Fruit fly (Drosophila melanogaster) whole organism, embryonic: Measurements from ENCODE around the gene RSG7.

Experiments used
- Bgb ChIP-seq: fragments of 200-800 bp; sonication (Bioruptor generic); IDR thresholded peaks from 2 replicates; pipeline ENCODE4 v1.3.6; 2022; ENCODE audit warnings: missing biosample characterization, missing genetic modification characterization; ENCODE audit not compliant: partially characterized antibody
- Bteb2 ChIP-seq: fragments of 200-800 bp; sonication (Bioruptor generic); optimal IDR thresholded peaks from 2 replicates; lab custom pipeline; 2016; ENCODE audit warnings: missing biosample characterization, missing genetic modification characterization
- C15 ChIP-seq: fragments of 200-800 bp; sonication (Bioruptor generic); IDR thresholded peaks from 3 replicates; pipeline ENCODE4 v1.3.6; 2022; ENCODE audit warnings: missing biosample characterization, missing genetic modification characterization
- CG10366 ChIP-seq: fragments of 200-800 bp; sonication (Bioruptor generic); IDR thresholded peaks from 2 replicates; pipeline ENCODE4 v1.3.6; 2022; ENCODE audit warnings: missing biosample characterization, missing genetic modification characterization
- CG11093 ChIP-seq: fragments of 200-800 bp; sonication (Bioruptor generic); IDR thresholded peaks from 3 replicates; pipeline ENCODE4 v1.3.6; 2022; ENCODE audit warnings: missing biosample characterization, missing genetic modification characterization
- CG12236 ChIP-seq: fragments of 200-800 bp; sonication (Bioruptor generic); optimal IDR thresholded peaks from 2 replicates; lab custom pipeline; 2016; ENCODE audit warnings: missing biosample characterization, missing genetic modification characterization
- CG15011 ChIP-seq: fragments of 200-800 bp; sonication (Bioruptor generic); optimal IDR thresholded peaks from 3 replicates; lab custom pipeline; 2018; ENCODE audit warnings: missing biosample characterization, mild to moderate bottlenecking, missing genetic modification characterization
- CG15696 ChIP-seq: fragments of 200-800 bp; sonication (Bioruptor generic); optimal IDR thresholded peaks from 2 replicates; lab custom pipeline; 2019; ENCODE audit warnings: missing biosample characterization, mild to moderate bottlenecking, missing genetic modification characterization, moderate library complexity
- CG17829 ChIP-seq: fragments of 200-800 bp; optimal IDR thresholded peaks from 2 replicates; lab custom pipeline; 2019; ENCODE audit warnings: missing biosample characterization, mild to moderate bottlenecking, missing genetic modification characterization, moderate library complexity
- CG18011 ChIP-seq: fragments of 200-800 bp; sonication (Bioruptor generic); optimal IDR thresholded peaks from 2 replicates; lab custom pipeline; 2017; ENCODE audit warnings: missing biosample characterization, missing genetic modification characterization, mild to moderate bottlenecking, moderate library complexity, missing genotype
- CG34422 ChIP-seq: fragments of 200-800 bp; sonication (Bioruptor generic); IDR thresholded peaks from 3 replicates; pipeline ENCODE4 v1.3.6; 2022; ENCODE audit warnings: missing biosample characterization, missing genetic modification characterization
- CG42726 ChIP-seq: fragments of 200-800 bp; sonication (Bioruptor generic); IDR thresholded peaks from 2 replicates; pipeline ENCODE4 v1.3.6; 2022; ENCODE audit warnings: missing biosample characterization, missing genetic modification characterization; ENCODE audit not compliant: partially characterized antibody
- CG4282 ChIP-seq: fragments of 200-800 bp; sonication (Bioruptor generic); optimal IDR thresholded peaks from 2 replicates; lab custom pipeline; 2016; ENCODE audit warnings: missing biosample characterization, missing genetic modification characterization
- CG6272 ChIP-seq: fragments of 200-800 bp; sonication (Bioruptor generic); IDR thresholded peaks from 2 replicates; pipeline ENCODE4 v1.3.6; 2022; ENCODE audit warnings: missing biosample characterization, missing genetic modification characterization
- CG6813 ChIP-seq: fragments of 200-800 bp; sonication (Bioruptor generic); optimal IDR thresholded peaks from 2 replicates; lab custom pipeline; 2017; ENCODE audit warnings: missing biosample characterization, missing genetic modification characterization, mild to moderate bottlenecking, moderate library complexity, missing genetic modification reagents
- CG7357 ChIP-seq: fragments of 200-800 bp; sonication (Bioruptor generic); IDR thresholded peaks from 3 replicates; pipeline ENCODE4 v1.3.6; 2022; ENCODE audit warnings: missing biosample characterization, missing genetic modification characterization
- CG7928 ChIP-seq: fragments of 200-800 bp; sonication (Bioruptor generic); optimal IDR thresholded peaks from 2 replicates; lab custom pipeline; 2017; ENCODE audit warnings: missing biosample characterization, mild to moderate bottlenecking, missing genetic modification characterization
- CG8089 ChIP-seq: fragments of 200-800 bp; sonication (Bioruptor generic); optimal IDR thresholded peaks from 3 replicates; lab custom pipeline; 2016; ENCODE audit warnings: missing biosample characterization, missing genetic modification characterization
- Camta ChIP-seq: fragments of 200-800 bp; sonication (Bioruptor generic); optimal IDR thresholded peaks from 2 replicates; lab custom pipeline; 2016; ENCODE audit warnings: missing biosample characterization, missing genetic modification characterization
- Chrac-16 ChIP-seq: fragments of 200-800 bp; sonication (Bioruptor generic); optimal IDR thresholded peaks from 3 replicates; lab custom pipeline; 2016; ENCODE audit warnings: missing biosample characterization, missing genetic modification characterization
- Dek ChIP-seq: fragments of 200-800 bp; sonication (Bioruptor generic); optimal IDR thresholded peaks from 3 replicates; lab custom pipeline; 2019; ENCODE audit warnings: missing biosample characterization, mild to moderate bottlenecking, missing genetic modification characterization, moderate library complexity
- Elba2 ChIP-seq: fragments of 200-800 bp; sonication (Bioruptor generic); optimal IDR thresholded peaks from 3 replicates; lab custom pipeline; 2016; ENCODE audit warnings: missing biosample characterization, missing genetic modification characterization
- Fer1 ChIP-seq: fragments of 200-800 bp; sonication (Bioruptor generic); optimal IDR thresholded peaks from 2 replicates; lab custom pipeline; 2017; ENCODE audit warnings: missing biosample characterization, mild to moderate bottlenecking, missing genetic modification characterization
- Fer2 ChIP-seq: fragments of 200-800 bp; sonication (Bioruptor generic); optimal IDR thresholded peaks from 2 replicates; lab custom pipeline; 2018; ENCODE audit warnings: missing biosample characterization, mild to moderate bottlenecking, missing genetic modification characterization, moderate library complexity
- GATAe ChIP-seq: fragments of 200-800 bp; sonication (Bioruptor generic); conservative IDR thresholded peaks from 2 replicates; pipeline ENCODE4 v1.3.6; 2022; ENCODE audit warnings: missing biosample characterization, missing genetic modification characterization
- HLH4C ChIP-seq: fragments of 200-800 bp; sonication (Bioruptor generic); IDR thresholded peaks from 3 replicates; pipeline ENCODE4 v1.3.6; 2022; ENCODE audit warnings: missing biosample characterization, missing genetic modification characterization; ENCODE audit not compliant: partially characterized antibody
- Hey ChIP-seq: fragments of 200-800 bp; sonication (Bioruptor generic); optimal IDR thresholded peaks from 3 replicates; lab custom pipeline; 2018; ENCODE audit warnings: missing biosample characterization, mild to moderate bottlenecking, missing genetic modification characterization
- Poxn ChIP-seq: fragments of 200-800 bp; sonication (Bioruptor generic); IDR thresholded peaks from 2 replicates; pipeline ENCODE4 v1.3.6; 2022; ENCODE audit warnings: missing biosample characterization, missing genetic modification characterization
- Ravus ChIP-seq: fragments of 200-800 bp; sonication (Bioruptor generic); IDR thresholded peaks from 2 replicates; pipeline ENCODE4 v1.3.6; 2022; ENCODE audit warnings: missing biosample characterization, missing genetic modification characterization
- Trl ChIP-seq, 3 experiments: fragments of >200 bp in 2 of 3; fragments of 200-800 bp in 1 of 3; sonication (Bioruptor generic) in 1 of 3; optimal IDR thresholded peaks; 2 replicates in 1 of 3; 3 replicates in 2 of 3; lab custom pipeline; 2016 to 2017; ENCODE audit warnings: missing biosample characterization in 1 of 3, missing genetic modification characterization in 1 of 3
- Xbp1 ChIP-seq: fragments of 200-800 bp; sonication (Bioruptor generic); optimal IDR thresholded peaks from 3 replicates; lab custom pipeline; 2016; ENCODE audit warnings: missing biosample characterization, mild to moderate bottlenecking, missing genetic modification characterization
- Xrp1 ChIP-seq: fragments of 200-800 bp; sonication (Bioruptor generic); IDR thresholded peaks from 2 replicates; pipeline ENCODE4 v1.3.6; 2022; ENCODE audit warnings: missing biosample characterization, missing genetic modification characterization
- bsh ChIP-seq, 2 experiments: fragments of 200-800 bp; sonication (Bioruptor generic); optimal IDR thresholded peaks; 2 replicates each; lab custom pipeline; 2017 to 2018; ENCODE audit warnings: mild to moderate bottlenecking in 2 of 2, missing biosample characterization in 2 of 2, missing genetic modification characterization in 2 of 2, moderate library complexity in 1 of 2
- ci ChIP-seq: fragments of 200-800 bp; sonication (Bioruptor generic); IDR thresholded peaks from 3 replicates; pipeline ENCODE4 v1.3.6; 2022; ENCODE audit warnings: missing biosample characterization, missing genetic modification characterization
- dmrt11E ChIP-seq: fragments of 200-800 bp; sonication (Bioruptor generic); optimal IDR thresholded peaks from 3 replicates; lab custom pipeline; 2018; ENCODE audit warnings: missing biosample characterization, mild to moderate bottlenecking, missing genetic modification characterization, moderate library complexity
- exex ChIP-seq: fragments of 200-800 bp; sonication (Bioruptor generic); optimal IDR thresholded peaks from 4 replicates; lab custom pipeline; 2018; ENCODE audit warnings: missing biosample characterization, mild to moderate bottlenecking, missing genetic modification characterization, moderate library complexity
- fd3F ChIP-seq: fragments of 200-800 bp; sonication (Bioruptor generic); optimal IDR thresholded peaks from 2 replicates; lab custom pipeline; 2018; ENCODE audit warnings: missing biosample characterization, mild to moderate bottlenecking, missing genetic modification characterization, moderate library complexity
- fd64A ChIP-seq: fragments of 200-800 bp; sonication (Bioruptor generic); optimal IDR thresholded peaks from 3 replicates; lab custom pipeline; 2018; ENCODE audit warnings: missing biosample characterization, mild to moderate bottlenecking, missing genetic modification characterization
- ham ChIP-seq: fragments of 200-800 bp; sonication (Bioruptor generic); IDR thresholded peaks from 2 replicates; pipeline ENCODE4 v1.3.6; 2022; ENCODE audit warnings: missing biosample characterization, missing genetic modification characterization
- knrl ChIP-seq: fragments of 200-800 bp; sonication (Bioruptor generic); IDR thresholded peaks from 3 replicates; pipeline ENCODE4 v1.3.6; 2022; ENCODE audit warnings: missing biosample characterization, missing genetic modification characterization; ENCODE audit not compliant: partially characterized antibody
- pb ChIP-seq: fragments of 200-800 bp; sonication (Bioruptor generic); optimal IDR thresholded peaks from 3 replicates; lab custom pipeline; 2016; ENCODE audit warnings: missing biosample characterization, missing genetic modification characterization
- pzg ChIP-seq: fragments of 200-800 bp; sonication (Bioruptor generic); optimal IDR thresholded peaks from 3 replicates; lab custom pipeline; 2018; ENCODE audit warnings: missing biosample characterization, mild to moderate bottlenecking, missing genetic modification characterization, moderate library complexity
- ssp ChIP-seq: fragments of 200-800 bp; sonication (Bioruptor generic); IDR thresholded peaks from 2 replicates; pipeline ENCODE4 v1.3.6; 2022; ENCODE audit warnings: missing biosample characterization, missing genetic modification characterization
- tap ChIP-seq: fragments of 200-800 bp; optimal IDR thresholded peaks from 3 replicates; lab custom pipeline; 2019; ENCODE audit warnings: missing biosample characterization, mild to moderate bottlenecking, missing genetic modification characterization, moderate library complexity
- tll ChIP-seq, 2 experiments: fragments of 200-800 bp in 1 of 2; fragments of >200 bp in 1 of 2; sonication (Bioruptor generic) in 1 of 2; optimal IDR thresholded peaks; 2 replicates each; lab custom pipeline; 2017 to 2019; ENCODE audit warnings: missing biosample characterization in 2 of 2, missing genetic modification characterization in 2 of 2, mild to moderate bottlenecking in 1 of 2, moderate library complexity in 1 of 2
- tna ChIP-seq: fragments of 200-800 bp; sonication (Bioruptor generic); IDR thresholded peaks from 2 replicates; pipeline ENCODE4 v1.3.6; 2022; ENCODE audit warnings: missing biosample characterization, missing genetic modification characterization; ENCODE audit not compliant: partially characterized antibody
- unpg ChIP-seq: fragments of 200-800 bp; sonication (Bioruptor generic); optimal IDR thresholded peaks from 3 replicates; lab custom pipeline; 2018; ENCODE audit warnings: missing biosample characterization, mild to moderate bottlenecking, missing genetic modification characterization, moderate library complexity
- vvl ChIP-seq: fragments of 200-800 bp; sonication (Bioruptor generic); IDR thresholded peaks from 2 replicates; pipeline ENCODE4 v1.3.6; 2022; ENCODE audit warnings: missing biosample characterization, missing genetic modification characterization
- zf30C ChIP-seq: fragments of 200-800 bp; sonication (Bioruptor generic); optimal IDR thresholded peaks from 3 replicates; lab custom pipeline; 2018; ENCODE audit warnings: missing biosample characterization, mild to moderate bottlenecking, missing genetic modification characterization

The RSG7 gene

DNA sequence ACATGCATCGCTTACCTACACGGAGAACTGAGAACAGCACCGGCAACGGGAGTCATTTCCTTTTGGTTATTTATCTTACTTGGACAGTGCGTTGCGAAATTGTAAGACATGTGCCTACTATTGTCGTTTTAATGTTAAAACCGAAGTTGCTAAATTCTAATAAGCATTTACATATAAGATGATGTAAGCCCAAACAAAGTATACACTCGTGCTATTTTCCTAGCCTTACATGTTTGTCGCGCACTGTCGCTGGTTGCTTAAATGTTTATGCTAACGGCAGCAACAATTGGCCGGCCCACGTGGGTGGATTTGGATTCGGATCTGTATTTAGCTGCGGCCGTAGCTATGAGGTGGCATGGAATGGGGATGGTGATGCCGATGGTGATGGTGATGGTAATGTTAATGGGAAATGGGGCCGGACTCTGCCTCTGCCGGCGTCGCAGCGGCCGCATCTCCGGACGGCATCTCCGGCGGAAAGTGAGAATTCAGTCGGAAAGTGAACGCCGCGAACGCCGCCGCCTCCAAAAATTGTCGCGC is 33.0 kb downstream of the RSG7 start, which contains the start of gene CG4829 (continued):
- TF ChIP-seq tll (GFP tag; optimal IDR thresholded peaks at IDR 0.05; lab: Kevin White, UChicago) (no peak), CG42726 (no peak), exex (tag; lab: Kevin White, UChicago) (peak; percentile 63), ssp (GFP tag; lab: Robert Waterston, UW) (peak; percentile 79), unpg (peak; percentile 92), CG6813 (GFP tag; lab: Kevin White, UChicago) (peak; percentile 89), Fer1 (peak; percentile 89), CG18011 (GFP tag; lab: Kevin White, UChicago) (peak; percentile 52), CG12236 (peak; percentile 63), GATAe (GFP tag; lab: Robert Waterston, UW) (no peak), Poxn (GFP tag; lab: Robert Waterston, UW) (peak; percentile 25; the same call in 1 of the 2 replicates), CG15011 (GFP tag; lab: Kevin White, UChicago) (peak; percentile 76), pzg (GFP tag; lab: Kevin White, UChicago) (peak; percentile 7), CG4282 (peak; percentile 71), vvl (GFP tag; lab: Robert Waterston, UW) (peak; percentile 94), Xbp1 (GFP tag; lab: Kevin White, UChicago) (peak; percentile 88), tap (tag; lab: Kevin White, UChicago) (peak; percentile 92), bsh (GFP tag; optimal IDR thresholded peaks at IDR 0.05; lab: Kevin White, UChicago) (peak in 1 of 2 experiments; percentile 92), Xrp1 (peak; percentile 87), Elba2 (GFP tag; lab: Kevin White, UChicago) (no peak), zf30C (no peak), Hey (tag; lab: Kevin White, UChicago) (peak; percentile 66), CG6272 (peak; percentile 74), Trl (optimal IDR thresholded peaks at IDR 0.05; lab: Kevin White, UChicago) (no peak), Trl (GFP tag; optimal IDR thresholded peaks at IDR 0.05; lab: Kevin White, UChicago) (peak; percentile 87), ham (GFP tag; lab: Robert Waterston, UW) (peak; percentile 17; the same call in 1 of the 2 replicates), CG8089 (peak; percentile 84), CG17829 (peak; percentile 86), dmrt11E (peak; percentile 63), CG7928 (GFP tag; lab: Kevin White, UChicago) (peak; percentile 61), Fer2 (tag; lab: Kevin White, UChicago) (peak; percentile 76), Camta (GFP tag; lab: Kevin White, UChicago) (peak; percentile 70), CG15696 (peak; percentile 73), CG10366 (GFP tag; lab: Robert Waterston, UW) (peak; percentile 87), Bgb (GFP tag; lab: Robert Waterston, UW) (no peak), Bteb2 (GFP tag; lab: Kevin White, UChicago) (peak; percentile 84), tna (GFP tag; lab: Robert Waterston, UW) (no peak), Dek (tag; lab: Kevin White, UChicago) (peak; percentile 86), Ravus (GFP tag; lab: Robert Waterston, UW) (peak; percentile 71), knrl (GFP tag; lab: Robert Waterston, UW) (no peak), CG34422 (GFP tag; lab: Robert Waterston, UW) (peak; percentile 90), CG7357 (GFP tag; lab: Robert Waterston, UW) (peak; percentile 58; the same call in 1 of the 3 replicates), fd3F (GFP tag; lab: Kevin White, UChicago) (peak; percentile 89), ci (GFP tag; lab: Robert Waterston, UW) (peak; percentile 93), CG11093 (GFP tag; lab: Robert Waterston, UW) (peak; percentile 61; the same call in 1 of the 3 replicates), HLH4C (GFP tag; lab: Robert Waterston, UW) (no peak), pb (GFP tag; lab: Kevin White, UChicago) (peak; percentile 82), Chrac-16 (GFP tag; lab: Kevin White, UChicago) (peak; percentile 72), fd64A (GFP tag; lab: Kevin White, UChicago) (peak; percentile 82), C15 (GFP tag; lab: Robert Waterston, UW) (peak; percentile 73; the same call in 1 of the 3 replicates)
